Fruit fly (Drosophila melanogaster) whole organism, embryonic: ENCODE results near the gene par-6.

Source experiments
- CG10267 ChIP-seq: fragments of 200-800 bp; sonication (Bioruptor generic); optimal IDR thresholded peaks from 2 replicates; lab custom pipeline; 2018; ENCODE audit warnings: missing biosample characterization, mild to moderate bottlenecking, missing genetic modification characterization, moderate library complexity
- CG10321 ChIP-seq: fragments of 200-800 bp; sonication (Bioruptor generic); IDR thresholded peaks from 2 replicates; pipeline ENCODE4 v1.3.6; 2022; ENCODE audit warnings: missing biosample characterization, missing genetic modification characterization
- CG10366 ChIP-seq: fragments of 200-800 bp; sonication (Bioruptor generic); IDR thresholded peaks from 2 replicates; pipeline ENCODE4 v1.3.6; 2022; ENCODE audit warnings: missing biosample characterization, missing genetic modification characterization
- CG10959 ChIP-seq: fragments of 200-800 bp; sonication (Bioruptor generic); IDR thresholded peaks from 2 replicates; pipeline ENCODE4 v1.3.6; 2022; ENCODE audit warnings: missing biosample characterization, missing genetic modification characterization
- CG11696 ChIP-seq: fragments of 200-800 bp; sonication (Bioruptor generic); IDR thresholded peaks from 2 replicates; pipeline ENCODE4 v1.3.6; 2022; ENCODE audit warnings: missing biosample characterization, missing genetic modification characterization
- CG12942 ChIP-seq: fragments of 200-800 bp; sonication (Bioruptor generic); optimal IDR thresholded peaks from 3 replicates; lab custom pipeline; 2016; ENCODE audit warnings: missing biosample characterization, missing genetic modification characterization
- CG13894 ChIP-seq: fragments of 200-800 bp; sonication (Bioruptor generic); optimal IDR thresholded peaks from 3 replicates; lab custom pipeline; 2018; ENCODE audit warnings: missing biosample characterization, mild to moderate bottlenecking, missing genetic modification characterization, moderate library complexity
- CG14050 ChIP-seq: fragments of 200-800 bp; sonication (Bioruptor generic); IDR thresholded peaks from 3 replicates; pipeline ENCODE4 v1.3.6; 2022; ENCODE audit warnings: missing biosample characterization, missing genetic modification characterization
- CG15269 ChIP-seq: fragments of 200-800 bp; sonication (Bioruptor generic); optimal IDR thresholded peaks from 2 replicates; lab custom pipeline; 2018; ENCODE audit warnings: missing biosample characterization, mild to moderate bottlenecking, missing genetic modification characterization, moderate library complexity
- CG15696 ChIP-seq: fragments of 200-800 bp; sonication (Bioruptor generic); optimal IDR thresholded peaks from 2 replicates; lab custom pipeline; 2019; ENCODE audit warnings: missing biosample characterization, mild to moderate bottlenecking, missing genetic modification characterization, moderate library complexity
- CG1603 ChIP-seq: fragments of 200-800 bp; sonication (Bioruptor generic); optimal IDR thresholded peaks from 2 replicates; lab custom pipeline; 2019; ENCODE audit warnings: missing biosample characterization, mild to moderate bottlenecking, missing genetic modification characterization, moderate library complexity
- CG18011 ChIP-seq: fragments of 200-800 bp; sonication (Bioruptor generic); optimal IDR thresholded peaks from 2 replicates; lab custom pipeline; 2017; ENCODE audit warnings: missing biosample characterization, missing genetic modification characterization, mild to moderate bottlenecking, moderate library complexity, missing genotype
- CG18476 ChIP-seq: fragments of 200-800 bp; sonication (Bioruptor generic); optimal IDR thresholded peaks from 2 replicates; lab custom pipeline; 2016; ENCODE audit warnings: missing biosample characterization, mild to moderate bottlenecking, missing genetic modification characterization
- CG2129 ChIP-seq: fragments of 200-800 bp; sonication (Bioruptor generic); IDR thresholded peaks from 2 replicates; pipeline ENCODE4 v1.3.6; 2022; ENCODE audit warnings: missing biosample characterization, missing genetic modification characterization; ENCODE audit not compliant: partially characterized antibody
- CG30020 ChIP-seq: fragments of 200-800 bp; optimal IDR thresholded peaks from 2 replicates; lab custom pipeline; 2019; ENCODE audit warnings: missing biosample characterization, mild to moderate bottlenecking, missing genetic modification characterization, moderate library complexity
- CG31224 ChIP-seq: fragments of 200-800 bp; sonication (Bioruptor generic); IDR thresholded peaks from 2 replicates; pipeline ENCODE4 v1.3.6; 2022; ENCODE audit warnings: missing biosample characterization, missing genetic modification characterization
- CG34376 ChIP-seq: fragments of 200-800 bp; sonication (Bioruptor generic); optimal IDR thresholded peaks from 2 replicates; lab custom pipeline; 2018; ENCODE audit warnings: missing biosample characterization, mild to moderate bottlenecking, missing genetic modification characterization
- CG3726 ChIP-seq: fragments of 200-800 bp; sonication (Bioruptor generic); IDR thresholded peaks from 3 replicates; pipeline ENCODE4, ENCODE4 v1.3.6; 2022; ENCODE audit warnings: missing biosample characterization, missing genetic modification characterization
- CG3847 ChIP-seq: fragments of 200-800 bp; sonication (Bioruptor generic); IDR thresholded peaks from 2 replicates; pipeline ENCODE4 v1.3.6; 2022; ENCODE audit warnings: missing biosample characterization, missing genetic modification characterization
- CG6272 ChIP-seq: fragments of 200-800 bp; sonication (Bioruptor generic); IDR thresholded peaks from 2 replicates; pipeline ENCODE4 v1.3.6; 2022; ENCODE audit warnings: missing biosample characterization, missing genetic modification characterization
- CG6689 ChIP-seq: fragments of 200-800 bp; sonication (Bioruptor generic); IDR thresholded peaks from 2 replicates; pipeline ENCODE4 v1.3.6; 2022; ENCODE audit warnings: missing biosample characterization, missing genetic modification characterization
- CG7372 ChIP-seq: fragments of 200-800 bp; sonication (Bioruptor generic); IDR thresholded peaks from 2 replicates; pipeline ENCODE4 v1.3.6; 2022; ENCODE audit warnings: missing biosample characterization, missing genetic modification characterization
- CG7839 ChIP-seq: fragments of 200-800 bp; sonication (Bioruptor generic); optimal IDR thresholded peaks from 3 replicates; lab custom pipeline; 2018; ENCODE audit warnings: missing biosample characterization, mild to moderate bottlenecking, missing genetic modification characterization, moderate library complexity
- CG7963 ChIP-seq: fragments of 200-800 bp; sonication (Bioruptor generic); IDR thresholded peaks from 3 replicates; pipeline ENCODE4 v1.3.6; 2022; ENCODE audit warnings: missing biosample characterization, missing genetic modification characterization; ENCODE audit not compliant: partially characterized antibody
- CG9797 ChIP-seq: fragments of 200-800 bp; sonication (Bioruptor generic); optimal IDR thresholded peaks from 3 replicates; lab custom pipeline; 2018; ENCODE audit warnings: missing biosample characterization, mild to moderate bottlenecking, missing genetic modification characterization
- E2f1 ChIP-seq: fragments of 200-800 bp; sonication (Bioruptor generic); IDR thresholded peaks from 2 replicates; pipeline ENCODE4 v1.3.6; 2022; ENCODE audit warnings: missing biosample characterization, missing genetic modification characterization
- Eip74EF ChIP-seq, 2 experiments: fragments of 200-800 bp in 1 of 2; fragments of >200 bp in 1 of 2; sonication (Bioruptor generic) in 1 of 2; optimal IDR thresholded peaks; 2 replicates each; lab custom pipeline; 2017 to 2019; ENCODE audit warnings: missing biosample characterization in 2 of 2, missing genetic modification characterization in 2 of 2, mild to moderate bottlenecking in 1 of 2, moderate library complexity in 1 of 2
- Elba2 ChIP-seq: fragments of 200-800 bp; sonication (Bioruptor generic); optimal IDR thresholded peaks from 3 replicates; lab custom pipeline; 2016; ENCODE audit warnings: missing biosample characterization, missing genetic modification characterization
- GATAe ChIP-seq: fragments of 200-800 bp; sonication (Bioruptor generic); conservative IDR thresholded peaks from 2 replicates; pipeline ENCODE4 v1.3.6; 2022; ENCODE audit warnings: missing biosample characterization, missing genetic modification characterization
- Hey ChIP-seq: fragments of 200-800 bp; sonication (Bioruptor generic); optimal IDR thresholded peaks from 3 replicates; lab custom pipeline; 2018; ENCODE audit warnings: missing biosample characterization, mild to moderate bottlenecking, missing genetic modification characterization
- HmgZ ChIP-seq: fragments of 200-800 bp; sonication (Bioruptor generic); optimal IDR thresholded peaks from 2 replicates; lab custom pipeline; 2018; ENCODE audit warnings: missing biosample characterization, mild to moderate bottlenecking, missing genetic modification characterization
- Max ChIP-seq: fragments of 200-800 bp; sonication (Bioruptor generic); optimal IDR thresholded peaks from 2 replicates; lab custom pipeline; 2016; ENCODE audit warnings: missing biosample characterization, mild to moderate bottlenecking, missing genetic modification characterization
- Myb ChIP-seq: fragments of 200-800 bp; sonication (Bioruptor generic); optimal IDR thresholded peaks from 2 replicates; lab custom pipeline; 2016; ENCODE audit warnings: missing biosample characterization, missing genetic modification characterization
- Poxn ChIP-seq: fragments of 200-800 bp; sonication (Bioruptor generic); IDR thresholded peaks from 2 replicates; pipeline ENCODE4 v1.3.6; 2022; ENCODE audit warnings: missing biosample characterization, missing genetic modification characterization
- Rx ChIP-seq: fragments of 200-800 bp; sonication (Bioruptor generic); IDR thresholded peaks from 2 replicates; pipeline ENCODE4 v1.3.6; 2022; ENCODE audit warnings: missing biosample characterization, missing genetic modification characterization
- Sin3A ChIP-seq: fragments of >200 bp; optimal IDR thresholded peaks from 2 replicates; lab custom pipeline; 2018
- Taf1 ChIP-seq: fragments of 200-800 bp; sonication (Bioruptor generic); IDR thresholded peaks from 2 replicates; pipeline ENCODE4 v1.3.6; 2022; ENCODE audit warnings: missing biosample characterization, missing genetic modification characterization
- br ChIP-seq: fragments of >200 bp; optimal IDR thresholded peaks from 2 replicates; lab custom pipeline; 2017
- cato ChIP-seq: fragments of 200-800 bp; sonication (Bioruptor generic); optimal IDR thresholded peaks from 2 replicates; lab custom pipeline; 2016; ENCODE audit warnings: missing biosample characterization, missing genetic modification characterization, borderline replicate concordance
- chm ChIP-seq: fragments of 200-800 bp; sonication (Bioruptor generic); IDR thresholded peaks from 2 replicates; pipeline ENCODE4 v1.3.6; 2022; ENCODE audit warnings: missing biosample characterization, missing genetic modification characterization
- dmrt11E ChIP-seq: fragments of 200-800 bp; sonication (Bioruptor generic); optimal IDR thresholded peaks from 3 replicates; lab custom pipeline; 2018; ENCODE audit warnings: missing biosample characterization, mild to moderate bottlenecking, missing genetic modification characterization, moderate library complexity
- ems ChIP-seq: fragments of 200-800 bp; sonication (Bioruptor generic); optimal IDR thresholded peaks from 3 replicates; lab custom pipeline; 2016; ENCODE audit warnings: missing biosample characterization, missing genetic modification characterization
- hth ChIP-seq: fragments of >200 bp; optimal IDR thresholded peaks from 2 replicates; lab custom pipeline; 2017; ENCODE audit warnings: inconsistent platforms
- jigr1 ChIP-seq: fragments of 200-800 bp; sonication (Bioruptor generic); IDR thresholded peaks from 3 replicates; pipeline ENCODE4 v1.3.6; 2022; ENCODE audit warnings: missing biosample characterization, missing genetic modification characterization
- jumu ChIP-seq: fragments of 200-800 bp; sonication (Bioruptor generic); optimal IDR thresholded peaks from 3 replicates; lab custom pipeline; 2016; ENCODE audit warnings: missing biosample characterization, missing genetic modification characterization
- klu ChIP-seq: fragments of 200-800 bp; sonication (Bioruptor generic); IDR thresholded peaks from 2 replicates; pipeline ENCODE4 v1.3.6; 2022; ENCODE audit warnings: missing biosample characterization, missing genetic modification characterization
- lmd ChIP-seq: fragments of 200-800 bp; sonication (Bioruptor generic); IDR thresholded peaks from 2 replicates; pipeline ENCODE4 v1.3.6; 2022; ENCODE audit warnings: missing biosample characterization, missing genetic modification characterization
- maf-S ChIP-seq: fragments of 200-800 bp; sonication (Bioruptor generic); optimal IDR thresholded peaks from 2 replicates; lab custom pipeline; 2016; ENCODE audit warnings: missing biosample characterization, missing genetic modification characterization
- pfk ChIP-seq: fragments of 200-800 bp; sonication (Bioruptor generic); optimal IDR thresholded peaks from 2 replicates; lab custom pipeline; 2018; ENCODE audit warnings: missing biosample characterization, mild to moderate bottlenecking, missing genetic modification characterization, moderate library complexity
- tap ChIP-seq: fragments of 200-800 bp; optimal IDR thresholded peaks from 3 replicates; lab custom pipeline; 2019; ENCODE audit warnings: missing biosample characterization, mild to moderate bottlenecking, missing genetic modification characterization, moderate library complexity
- unc-4 ChIP-seq: fragments of 200-800 bp; sonication (Bioruptor generic); IDR thresholded peaks from 2 replicates; pipeline ENCODE4 v1.3.6; 2022; ENCODE audit warnings: missing biosample characterization, missing genetic modification characterization; ENCODE audit not compliant: partially characterized antibody
- yki ChIP-seq: fragments of >200 bp; optimal IDR thresholded peaks from 3 replicates; lab custom pipeline; 2018
- zfh1 ChIP-seq: fragments of 200-800 bp; sonication (Bioruptor generic); IDR thresholded peaks from 3 replicates; pipeline ENCODE4 v1.3.6; 2022; ENCODE audit warnings: missing biosample characterization, missing genetic modification characterization

par-6 gene

dm6 chrX:17751658-17752057 lies 48.5 kb downstream of the par-6 start (continued):
- TF ChIP-seq Eip74EF (GFP tag; optimal IDR thresholded peaks at IDR 0.05; lab: Kevin White, UChicago) (no peak), klu (peak; percentile 14; the same call in 1 of the 2 replicates), CG15696 (tag; lab: Kevin White, UChicago) (peak; percentile 76), Elba2 (GFP tag; lab: Kevin White, UChicago) (no peak), CG12942 (peak; percentile 33), Max (GFP tag; lab: Kevin White, UChicago) (no peak), Rx (GFP tag; lab: Robert Waterston, UW) (no peak), Hey (tag; lab: Kevin White, UChicago) (no peak), br (no peak), CG18011 (GFP tag; lab: Kevin White, UChicago) (no peak), CG2129 (no peak), cato (GFP tag; lab: Kevin White, UChicago) (no peak), CG6689 (GFP tag; lab: Robert Waterston, UW) (no peak), CG10366 (GFP tag; lab: Robert Waterston, UW) (peak; percentile 26; the same call in 1 of the 2 replicates), CG15269 (peak; percentile 34), CG10321 (GFP tag; lab: Robert Waterston, UW) (no peak), CG18476 (GFP tag; lab: Kevin White, UChicago) (no peak), ems (GFP tag; lab: Kevin White, UChicago) (no peak), CG11696 (GFP tag; lab: Robert Waterston, UW) (no peak), pfk (no peak), HmgZ (tag; lab: Kevin White, UChicago) (peak; percentile 66), CG3726 (GFP tag; lab: Robert Waterston, UW) (no peak), CG34376 (no peak), CG1603 (tag; lab: Kevin White, UChicago) (peak; percentile 49), CG14050 (GFP tag; lab: Robert Waterston, UW) (no peak), GATAe (GFP tag; lab: Robert Waterston, UW) (no peak), dmrt11E (tag; lab: Kevin White, UChicago) (peak; percentile 28), Sin3A (no peak), CG10959 (GFP tag; lab: Robert Waterston, UW) (0 out of 2 replicates have a peak, but pooled peaks have one; percentile 16), CG10267 (tag; lab: Kevin White, UChicago) (peak; percentile 57), lmd (GFP tag; lab: Robert Waterston, UW) (peak; percentile 57; the same call in 1 of the 2 replicates), CG30020 (tag; lab: Kevin White, UChicago) (no peak), E2f1 (GFP tag; lab: Robert Waterston, UW) (peak; percentile 54; the same call in 1 of the 2 replicates), CG7963 (GFP tag; lab: Robert Waterston, UW) (no peak), jigr1 (GFP tag; lab: Robert Waterston, UW) (no peak), CG31224 (GFP tag; lab: Robert Waterston, UW) (no peak), zfh1 (GFP tag; lab: Robert Waterston, UW) (peak; percentile 73), Poxn (GFP tag; lab: Robert Waterston, UW) (no peak), CG9797 (GFP tag; lab: Kevin White, UChicago) (no peak), CG6272 (0 out of 2 replicates have a peak, but pooled peaks have one; percentile 12), Taf1 (no peak), tap (no peak), hth (lab: Kevin White, UChicago) (no peak), Myb (GFP tag; lab: Kevin White, UChicago) (peak; percentile 45), maf-S (peak; percentile 48), unc-4 (GFP tag; lab: Robert Waterston, UW) (no peak), chm (GFP tag; lab: Robert Waterston, UW) (no peak), yki (lab: Kevin White, UChicago) (no peak), CG7372 (no peak), CG7839 (tag; lab: Kevin White, UChicago) (peak; percentile 51), CG13894 (peak; percentile 37), CG3847 (GFP tag; lab: Robert Waterston, UW) (peak; percentile 53), jumu (GFP tag; lab: Kevin White, UChicago) (peak; percentile 21)
